Worm (Caenorhabditis elegans) whole organism, L4/young adult: ENCODE measurements around the gene C06A8.6.

ENCODE experiments used
- W03F9.2 ChIP-seq: fragments of 150-350 bp; optimal IDR thresholded peaks from 2 replicates; lab custom pipeline; 2014; ENCODE audit warnings: missing biosample characterization, missing genetic modification characterization
- dao-5 ChIP-seq: sonication (generic microtip); optimal IDR thresholded peaks from 2 replicates; lab custom pipeline; 2016; ENCODE audit warnings: missing genotype, missing genetic modification characterization, moderate library complexity, missing compliant biosample characterization
- him-1 ChIP-seq: sonication (generic microtip); optimal IDR thresholded peaks from 2 replicates; lab custom pipeline; 2016; ENCODE audit warnings: missing genotype, missing genetic modification reagents, missing genetic modification characterization, missing compliant biosample characterization

C06A8.6 gene

ce11 chrII:7773427-7773993 lies 1.2 kb downstream of the C06A8.6 start:
- no peak for TF ChIP-seq him-1 (tag; lab: Kevin White, UChicago)

- TF ChIP-seq W03F9.2 (tag; lab: Kevin White, UChicago) (no peak), dao-5 (tag; lab: Kevin White, UChicago) (no peak), him-1 (tag; lab: Kevin White, UChicago) (no peak)
Measured at ce11 chrII:7776232-7776631, 3.9 kb downstream of the C06A8.6 start.

- TF ChIP-seq him-1 (tag; lab: Kevin White, UChicago) (no peak), W03F9.2 (tag; lab: Kevin White, UChicago) (no peak), dao-5 (tag; lab: Kevin White, UChicago) (no peak)
Measured at ce11 chrII:7776715-7777114, 4.4 kb downstream of the C06A8.6 start.

ce11 chrII:7777320-7777978 lies 5.2 kb downstream of the C06A8.6 start, which contains the start of gene mthf-1:
Gene mthf-1 (minus strand): TSS chrII:7777823.
- TF ChIP-seq W03F9.2 (tag; lab: Kevin White, UChicago) (no peak), dao-5 (tag; lab: Kevin White, UChicago) (no peak), him-1 (tag; lab: Kevin White, UChicago) (no peak)

- TF ChIP-seq dao-5 (tag; lab: Kevin White, UChicago) (no peak), him-1 (tag; lab: Kevin White, UChicago) (no peak), W03F9.2 (tag; lab: Kevin White, UChicago) (no peak)
Measured at ce11 chrII:7778273-7778672, 6.0 kb downstream of the C06A8.6 start.

ce11 chrII:7781102-7781616 lies 8.9 kb downstream of the C06A8.6 start, which contains the start of the genes snpc-1.1 and spdl-1:
Gene snpc-1.1 (minus strand): TSS chrII:7781301.
Gene spdl-1 (plus strand): TSS chrII:7781566.
- TF ChIP-seq him-1 (tag; lab: Kevin White, UChicago) = no peak
- TF ChIP-seq dao-5 (tag; lab: Kevin White, UChicago) = no peak

- TF ChIP-seq W03F9.2 (tag; lab: Kevin White, UChicago) (no peak), dao-5 (tag; lab: Kevin White, UChicago) (no peak), him-1 (tag; lab: Kevin White, UChicago) (no peak)
Measured at ce11 chrII:7783467-7783959, 11.2 kb downstream of the C06A8.6 start, which contains the start of gene skr-17. Gene skr-17 (plus strand): TSS chrII:7783517.

ce11 chrII:7789605-7790004 lies 17.3 kb downstream of the C06A8.6 start:
- no peak for TF ChIP-seq dao-5 (tag; lab: Kevin White, UChicago)
- TF ChIP-seq him-1 (tag; lab: Kevin White, UChicago) = no peak
- no peak for TF ChIP-seq W03F9.2 (tag; lab: Kevin White, UChicago)

ce11 chrII:7790324-7790898 lies 18.1 kb downstream of the C06A8.6 start, which contains the start of gene srlf-1:
Gene srlf-1 (plus strand): TSS chrII:7790591.
- TF ChIP-seq him-1 (tag; lab: Kevin White, UChicago) = no peak
- no peak for TF ChIP-seq dao-5 (tag; lab: Kevin White, UChicago)
- TF ChIP-seq W03F9.2 (tag; lab: Kevin White, UChicago) = no peak

ce11 chrII:7791408-7792050 lies 19.2 kb downstream of the C06A8.6 start:
- no peak for TF ChIP-seq dao-5 (tag; lab: Kevin White, UChicago)
- TF ChIP-seq him-1 (tag; lab: Kevin White, UChicago) = no peak
- no peak for TF ChIP-seq W03F9.2 (tag; lab: Kevin White, UChicago)

- TF ChIP-seq him-1 (tag; lab: Kevin White, UChicago) (no peak), W03F9.2 (tag; lab: Kevin White, UChicago) (no peak), dao-5 (tag; lab: Kevin White, UChicago) (no peak)
Measured at ce11 chrII:7792514-7792913, 20.2 kb downstream of the C06A8.6 start.

- TF ChIP-seq W03F9.2 (tag; lab: Kevin White, UChicago) (no peak), dao-5 (tag; lab: Kevin White, UChicago) (no peak), him-1 (tag; lab: Kevin White, UChicago) (no peak)
Measured at ce11 chrII:7794222-7794621, 21.9 kb downstream of the C06A8.6 start, which contains the start of gene glr-4. Gene glr-4 (minus strand): TSS chrII:7794322.

ce11 chrII:7795299-7795698 lies 23.0 kb downstream of the C06A8.6 start:
- TF ChIP-seq dao-5 (tag; lab: Kevin White, UChicago) (no peak), W03F9.2 (tag; lab: Kevin White, UChicago) (no peak), him-1 (tag; lab: Kevin White, UChicago) (no peak)
